Worm (Caenorhabditis elegans): ENCODE results near the gene irg-6.

The irg-6 gene

DNA sequence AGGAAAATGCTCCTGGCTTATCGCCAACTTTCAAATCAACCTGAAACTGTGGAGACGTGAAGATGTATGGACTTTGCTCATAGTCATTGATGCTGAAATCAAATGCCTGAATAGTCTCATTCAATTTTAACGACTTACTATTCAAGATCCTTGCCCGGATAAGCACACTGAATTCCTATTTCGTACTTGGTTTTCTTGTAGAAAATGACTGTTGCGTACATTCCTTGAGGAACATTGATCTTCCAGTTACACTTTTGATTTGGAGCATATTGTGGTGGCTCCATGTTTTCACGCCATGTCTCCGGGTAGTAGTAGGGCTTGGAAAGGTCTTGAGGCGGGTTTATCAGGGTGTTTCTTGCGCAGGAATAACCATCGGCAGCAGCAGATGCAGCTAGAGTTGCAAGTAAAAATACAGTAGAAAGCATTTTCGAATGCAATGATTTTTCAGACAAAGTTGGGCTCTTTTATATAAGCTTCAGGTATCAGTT is at the start of gene irg-6:
Gene irg-6, minus strand, starts transcription at position 438 of the 488 bp plus-strand sequence.
- TF ChIP-seq hmg-20 (GFP tag; IDR thresholded peaks at IDR 0.05), result no peak
- TF ChIP-seq Y79H2A.3 (GFP tag; conservative IDR thresholded peaks at IDR 0.05), result no peak

DNA sequence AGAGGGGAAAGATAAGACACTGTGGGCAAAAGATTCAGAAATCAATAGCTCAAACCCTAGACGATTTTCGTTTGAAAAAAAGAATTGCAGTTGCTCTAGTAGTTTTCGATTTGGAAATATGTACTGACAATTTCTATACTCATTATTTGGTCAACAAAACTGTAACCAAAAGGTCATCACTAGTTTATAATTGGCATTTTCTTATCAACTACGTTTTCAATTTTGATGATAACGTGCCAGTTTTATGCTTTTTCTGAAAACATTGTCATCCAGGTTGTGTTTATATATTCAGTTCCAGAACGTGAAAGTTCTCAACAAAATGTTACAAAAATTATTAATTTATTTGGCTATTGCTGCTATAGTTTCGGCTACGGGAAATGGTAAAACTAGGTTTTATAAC is 47.8 kb upstream of the irg-6 start, which contains the start of gene F55G11.8:
Gene F55G11.8, plus strand, starts transcription at position 245 of the 400 bp plus-strand sequence.
- TF ChIP-seq lin-35 (GFP tag; optimal IDR thresholded peaks at IDR 0.05) (no peak), hrde-1 (tag; optimal IDR thresholded peaks at IDR 0.05; ENCODE audit: borderline replicate concordance) (no peak), nhr-80 (tag; optimal IDR thresholded peaks at IDR 0.05) (peak; percentile 34)

DNA sequence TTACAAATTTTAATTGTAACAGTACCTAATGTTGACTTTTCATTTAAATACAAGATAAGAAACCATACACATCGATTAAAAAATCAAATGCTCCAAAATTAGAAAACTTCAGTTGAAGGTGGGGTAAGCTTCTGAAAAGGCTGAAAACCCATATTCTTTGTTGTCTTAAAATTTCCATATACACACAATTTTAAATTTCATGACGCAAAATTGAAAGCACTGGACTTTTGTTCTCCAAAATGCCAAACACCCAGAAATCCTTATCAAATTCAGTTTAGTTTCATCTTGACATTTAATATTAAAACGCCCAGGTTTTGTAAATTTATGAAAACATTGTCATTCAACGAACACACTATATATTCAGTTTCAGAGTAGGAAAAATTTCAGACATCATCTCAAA is 45.4 kb upstream of the irg-6 start, which contains the start of gene F55G11.7:
Gene F55G11.7, plus strand, starts transcription at position 301 of the 400 bp plus-strand sequence.
- TF ChIP-seq sptf-2 (GFP tag; optimal IDR thresholded peaks at IDR 0.05) (no peak), mxl-1 (tag; optimal IDR thresholded peaks at IDR 0.05) (no peak), rpc-1 (optimal IDR thresholded peaks at IDR 0.05) (no peak), rpc-1 (tag; optimal IDR thresholded peaks at IDR 0.05) (no peak), nhr-80 (tag; optimal IDR thresholded peaks at IDR 0.05) (no peak), pha-4 (tag; optimal IDR thresholded peaks at IDR 0.05) (no peak), nhr-179 (tag; optimal IDR thresholded peaks at IDR 0.05) (no peak), nfya-2 (GFP tag; IDR thresholded peaks at IDR 0.05) (no peak), lsl-1 (GFP tag; optimal IDR thresholded peaks at IDR 0.05) (no peak), lsy-27 (tag; optimal IDR thresholded peaks at IDR 0.05; ENCODE audit: borderline replicate concordance, insufficient read depth) (no peak), ztf-6 (GFP tag; IDR thresholded peaks at IDR 0.05) (no peak), unc-130 (GFP tag; optimal IDR thresholded peaks at IDR 0.05) (no peak), F57C9.4 (tag; optimal IDR thresholded peaks at IDR 0.05) (no peak), hmg-1.2 (GFP tag; IDR thresholded peaks at IDR 0.05) (no peak), let-607 (tag; optimal IDR thresholded peaks at IDR 0.05) (no peak), B0035.1 (tag; optimal IDR thresholded peaks at IDR 0.05) (no peak), Y67H2A.10 (GFP tag; conservative IDR thresholded peaks at IDR 0.05) (no peak), him-1 (tag; optimal IDR thresholded peaks at IDR 0.05) (no peak), egrh-3 (GFP tag; IDR thresholded peaks at IDR 0.05) (no peak)

DNA sequence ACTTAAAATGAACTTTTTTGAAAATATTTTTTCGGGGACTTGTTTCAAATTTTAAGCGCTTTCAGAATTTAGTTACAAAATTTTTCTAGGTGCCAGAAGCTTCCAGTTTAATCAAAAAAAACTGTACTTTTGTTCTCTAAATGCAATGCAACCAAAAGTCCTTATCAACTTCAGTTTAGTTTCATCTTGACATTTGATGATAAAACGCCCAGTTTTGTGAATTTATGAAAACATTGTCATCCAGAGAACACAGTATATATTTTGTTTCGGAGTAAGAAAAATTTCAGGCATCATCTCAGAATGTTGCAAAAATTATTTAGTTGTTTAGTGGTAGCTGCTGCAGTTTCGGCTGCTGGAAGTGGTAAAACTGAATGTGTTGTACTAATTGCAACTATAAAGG is 43.0 kb upstream of the irg-6 start, which contains the start of gene F55G11.6:
Gene F55G11.6, plus strand, starts transcription at position 301 of the 400 bp plus-strand sequence.
- TF ChIP-seq repo-1 (tag; optimal IDR thresholded peaks at IDR 0.05) (no peak), B0261.1 (tag; optimal IDR thresholded peaks at IDR 0.05) (no peak), mcd-1 (GFP tag; IDR thresholded peaks at IDR 0.05) (no peak), mel-28 (tag; optimal IDR thresholded peaks at IDR 0.05; ENCODE audit: borderline replicate concordance) (no peak), him-1 (tag; optimal IDR thresholded peaks at IDR 0.05) (no peak), F23B12.7 (tag; optimal IDR thresholded peaks at IDR 0.05; ENCODE audit: insufficient read depth) (no peak), F49E8.2 (tag; optimal IDR thresholded peaks at IDR 0.05; ENCODE audit: insufficient read depth) (no peak), ztf-22 (GFP tag; optimal IDR thresholded peaks at IDR 0.05) (no peak)

- no peak for TF ChIP-seq B0035.1 (tag; optimal IDR thresholded peaks at IDR 0.05)
Observed at ce11 chrIV:12948470-12948869, 33.7 kb upstream of the irg-6 start, which contains the start of gene F55G11.10. TSS of gene F55G11.10 (plus strand) at chrIV:12948770.

Measured in whole organism, young adult.